Worm (Caenorhabditis elegans): ENCODE measurements around the gene let-268.
A peak's percentile ranks its signal among the peaks of the same experiment; 100 is the strongest.

The let-268 gene

DNA sequence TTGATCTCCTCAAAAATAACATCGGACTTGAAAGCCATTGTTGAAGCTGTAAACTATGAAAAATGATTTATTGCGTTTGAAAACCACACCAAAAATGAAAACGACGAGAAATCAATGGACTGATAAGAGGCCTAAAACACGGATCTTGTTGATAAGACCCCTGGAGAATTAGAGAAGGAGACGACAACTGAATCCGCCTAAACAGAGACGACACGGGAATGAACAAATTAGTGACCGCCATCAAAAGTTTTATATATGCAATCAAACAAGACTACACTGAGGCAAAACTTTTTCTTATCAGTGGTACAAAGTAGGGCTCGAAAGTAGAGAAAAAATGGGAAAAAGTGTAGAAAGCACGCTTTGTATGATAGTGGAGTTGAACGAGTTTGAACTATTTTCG is 38.7 kb downstream of the let-268 start, which contains the start of gene nlt-1 (continued):
- no peak for TF ChIP-seq D1046.2 (GFP tag; IDR thresholded peaks at IDR 0.05)
- peak; percentile 13 for TF ChIP-seq mes-2 (tag; optimal IDR thresholded peaks at IDR 0.05; ENCODE audit: poor library complexity, severe bottlenecking)
- peak; percentile 55 for TF ChIP-seq nhr-102 (tag; optimal IDR thresholded peaks at IDR 0.05)
- no peak for TF ChIP-seq madf-5 (GFP tag; IDR thresholded peaks at IDR 0.05)
- TF ChIP-seq dmd-9 (GFP tag; IDR thresholded peaks at IDR 0.05), result no peak
- TF ChIP-seq ctbp-1 (GFP tag; IDR thresholded peaks at IDR 0.05), result no peak
- TF ChIP-seq mxl-3 (GFP tag; optimal IDR thresholded peaks at IDR 0.05), result no peak
- TF ChIP-seq hif-1 (tag; optimal IDR thresholded peaks at IDR 0.05), result no peak
- TF ChIP-seq unc-62 (GFP tag; optimal IDR thresholded peaks at IDR 0.05 in 1 of 2), result peak in 1 of 2 experiments; percentile 20
- TF ChIP-seq unc-62 (tag; optimal IDR thresholded peaks at IDR 0.05), result no peak
- TF ChIP-seq arid-1 (GFP tag; conservative IDR thresholded peaks at IDR 0.05), result no peak
- no peak for TF ChIP-seq daf-16 (GFP tag; optimal IDR thresholded peaks at IDR 0.05)
- TF ChIP-seq daf-16 (tag; optimal IDR thresholded peaks at IDR 0.05), result peak; percentile 89
- TF ChIP-seq mxl-2 (GFP tag; conservative IDR thresholded peaks at IDR 0.05), result no peak
- TF ChIP-seq nhr-25 (tag; optimal IDR thresholded peaks at IDR 0.05; ENCODE audit: borderline replicate concordance, insufficient read depth), result no peak
- no peak for TF ChIP-seq F37D6.2 (tag; optimal IDR thresholded peaks at IDR 0.05)
- no peak for TF ChIP-seq cey-2 (tag; optimal IDR thresholded peaks at IDR 0.05; ENCODE audit: borderline replicate concordance, insufficient read depth)
- no peak for TF ChIP-seq nhr-111 (GFP tag; optimal IDR thresholded peaks at IDR 0.05)
- no peak for TF ChIP-seq lsy-2 (tag; optimal IDR thresholded peaks at IDR 0.05)
- no peak for TF ChIP-seq unc-130 (GFP tag; optimal IDR thresholded peaks at IDR 0.05)
- TF ChIP-seq ZK546.5 (tag; optimal IDR thresholded peaks at IDR 0.05), result no peak

DNA sequence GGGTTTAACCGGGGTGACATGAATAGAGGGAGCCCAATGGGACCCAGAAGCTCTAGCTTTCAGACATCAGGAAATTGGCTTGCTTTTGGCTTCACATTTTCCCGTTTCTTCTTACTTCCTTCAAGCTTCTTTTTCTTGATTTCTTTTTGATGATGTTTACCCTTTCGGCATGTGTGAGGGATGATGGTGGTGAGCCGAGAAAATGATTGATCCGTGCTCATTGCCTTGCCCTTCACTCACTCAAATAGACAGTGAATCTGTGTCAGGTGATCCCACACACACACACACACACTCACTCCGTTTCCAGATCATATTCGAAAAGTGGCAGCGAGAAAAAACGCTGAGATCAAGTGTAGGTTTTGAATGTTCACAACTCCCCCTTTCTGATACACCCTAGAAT is 45.1 kb downstream of the let-268 start:
- peak; percentile 39 for TF ChIP-seq nhr-11 (tag; optimal IDR thresholded peaks at IDR 0.05)
- no peak for TF ChIP-seq F37D6.2 (tag; optimal IDR thresholded peaks at IDR 0.05)
- peak; percentile 14; the same call in 1 of the 2 replicates for TF ChIP-seq ceh-20 (GFP tag; IDR thresholded peaks at IDR 0.05)
- no peak for TF ChIP-seq pqm-1 (tag; optimal IDR thresholded peaks at IDR 0.05)
- TF ChIP-seq unc-62 (GFP tag; optimal IDR thresholded peaks at IDR 0.05 in 1 of 2), result peak in 1 of 2 experiments; percentile 91
- TF ChIP-seq unc-62 (tag; optimal IDR thresholded peaks at IDR 0.05), result no peak
- TF ChIP-seq hmg-1.1 (GFP tag; IDR thresholded peaks at IDR 0.05), result no peak

- TF ChIP-seq fkh-10 (GFP tag; optimal IDR thresholded peaks at IDR 0.05), result peak; percentile 7
- TF ChIP-seq lsy-2 (tag; optimal IDR thresholded peaks at IDR 0.05), result no peak
- TF ChIP-seq R02D3.7 (tag; optimal IDR thresholded peaks at IDR 0.05), result no peak
- no peak for TF ChIP-seq hif-1 (tag; optimal IDR thresholded peaks at IDR 0.05)
- TF ChIP-seq egl-43 (GFP tag; IDR thresholded peaks at IDR 0.05), result no peak
- no peak for TF ChIP-seq nhr-10 (tag; optimal IDR thresholded peaks at IDR 0.05)
Observed at ce11 chrII:9992474-9992873, 47.3 kb downstream of the let-268 start.

DNA sequence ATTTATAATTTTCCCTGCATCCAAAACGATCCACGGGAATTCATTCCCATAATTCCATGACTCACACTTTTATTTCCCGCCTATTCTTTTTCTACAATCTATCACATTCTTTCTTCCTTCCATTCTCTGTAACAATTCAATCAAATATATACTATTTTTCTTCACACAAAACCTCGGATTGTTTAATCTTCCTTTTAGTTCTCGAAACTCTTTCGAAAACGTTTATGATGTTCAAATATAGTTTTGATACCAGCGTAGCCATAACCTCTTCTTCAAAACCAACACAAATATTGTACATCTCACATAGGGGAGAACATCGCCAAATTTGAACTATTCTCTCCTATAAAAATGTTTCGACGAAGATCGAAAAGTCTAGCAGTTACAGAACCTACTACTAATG is 49.0 kb downstream of the let-268 start, which contains the start of gene lec-3:
Gene lec-3 (plus strand): TSS at position 301 of the 400 bp plus-strand sequence.
- TF ChIP-seq ceh-20 (GFP tag; IDR thresholded peaks at IDR 0.05), result no peak
- TF ChIP-seq dve-1 (tag; optimal IDR thresholded peaks at IDR 0.05; ENCODE audit: insufficient read depth), result peak; percentile 11

DNA sequence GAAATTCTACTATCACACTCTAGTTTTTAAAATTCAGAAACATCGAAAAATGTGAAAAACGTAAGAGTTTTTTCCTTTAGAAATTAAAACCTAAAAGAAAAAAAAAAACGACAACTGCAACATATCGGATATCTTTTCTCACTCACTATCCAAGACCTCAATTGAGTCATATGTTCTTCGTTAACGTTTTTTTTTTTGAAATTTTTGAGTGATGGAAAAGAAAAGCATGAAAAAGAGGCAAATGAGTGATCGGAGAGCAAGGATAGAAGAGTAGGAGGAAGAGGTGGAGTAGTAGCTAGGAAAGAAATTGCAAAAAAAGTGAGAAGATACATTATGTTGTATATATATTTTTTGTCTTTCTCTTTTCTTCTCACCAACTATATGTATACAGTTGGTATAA is 50.2 kb downstream of the let-268 start:
- TF ChIP-seq lsy-2 (tag; optimal IDR thresholded peaks at IDR 0.05) (no peak), hlh-11 (tag; optimal IDR thresholded peaks at IDR 0.05) (peak; percentile 17), hif-1 (tag; optimal IDR thresholded peaks at IDR 0.05) (peak in 1 of 2 experiments; percentile 4), nhr-11 (tag; optimal IDR thresholded peaks at IDR 0.05) (peak; percentile 6)

Measured in whole organism, L4 larva.